Fruit fly (Drosophila melanogaster) whole organism, embryonic: ENCODE data around the gene cnc.

Experiments
- B-H2 ChIP-seq: fragments of 200-800 bp; sonication (Bioruptor generic); optimal IDR thresholded peaks from 2 replicates; lab custom pipeline; 2018; ENCODE audit warnings: missing biosample characterization, mild to moderate bottlenecking, missing genetic modification characterization
- CG10209 ChIP-seq: fragments of 200-800 bp; sonication (Bioruptor generic); optimal IDR thresholded peaks from 3 replicates; lab custom pipeline; 2017; ENCODE audit warnings: missing biosample characterization, mild to moderate bottlenecking, missing genetic modification characterization, missing genetic modification reagents
- CG10959 ChIP-seq: fragments of 200-800 bp; sonication (Bioruptor generic); IDR thresholded peaks from 2 replicates; pipeline ENCODE4 v1.3.6; 2022; ENCODE audit warnings: missing biosample characterization, missing genetic modification characterization
- CG15269 ChIP-seq: fragments of 200-800 bp; sonication (Bioruptor generic); optimal IDR thresholded peaks from 2 replicates; lab custom pipeline; 2018; ENCODE audit warnings: missing biosample characterization, mild to moderate bottlenecking, missing genetic modification characterization, moderate library complexity
- CG1647 ChIP-seq: fragments of 200-800 bp; sonication (Bioruptor generic); optimal IDR thresholded peaks from 3 replicates; lab custom pipeline; 2016; ENCODE audit warnings: missing biosample characterization, missing genetic modification characterization
- CG17359 ChIP-seq: fragments of 200-800 bp; sonication (Bioruptor generic); optimal IDR thresholded peaks from 3 replicates; lab custom pipeline; 2018; ENCODE audit warnings: missing biosample characterization, mild to moderate bottlenecking, missing genetic modification characterization, moderate library complexity
- CG17802 ChIP-seq: fragments of 200-800 bp; sonication (Bioruptor generic); optimal IDR thresholded peaks from 2 replicates; lab custom pipeline; 2018; ENCODE audit warnings: missing biosample characterization, mild to moderate bottlenecking, missing genetic modification characterization, moderate library complexity
- CG2202 ChIP-seq: fragments of 200-800 bp; sonication (Bioruptor generic); optimal IDR thresholded peaks from 2 replicates; lab custom pipeline; 2018; ENCODE audit warnings: missing biosample characterization, mild to moderate bottlenecking, missing genetic modification characterization
- CG3163 ChIP-seq: fragments of 200-800 bp; sonication (Bioruptor generic); optimal IDR thresholded peaks from 3 replicates; lab custom pipeline; 2016; ENCODE audit warnings: missing biosample characterization, missing genetic modification characterization
- CG33557 ChIP-seq: fragments of 200-800 bp; sonication (Bioruptor generic); optimal IDR thresholded peaks from 2 replicates; lab custom pipeline; 2019; ENCODE audit warnings: missing biosample characterization, mild to moderate bottlenecking, missing genetic modification characterization, moderate library complexity
- CG4730 ChIP-seq: fragments of 200-800 bp; sonication (Bioruptor generic); IDR thresholded peaks from 2 replicates; pipeline ENCODE4 v1.3.6; 2022; ENCODE audit warnings: missing biosample characterization, missing genetic modification characterization
- CG6254 ChIP-seq: fragments of 200-800 bp; sonication (Bioruptor generic); optimal IDR thresholded peaks from 3 replicates; lab custom pipeline; 2017; ENCODE audit warnings: mild to moderate bottlenecking, missing biosample characterization, missing genetic modification reagents, missing genetic modification characterization
- CG7372 ChIP-seq: fragments of 200-800 bp; sonication (Bioruptor generic); IDR thresholded peaks from 2 replicates; pipeline ENCODE4 v1.3.6; 2022; ENCODE audit warnings: missing biosample characterization, missing genetic modification characterization
- CG8281 ChIP-seq: fragments of 200-800 bp; sonication (Bioruptor generic); optimal IDR thresholded peaks from 2 replicates; lab custom pipeline; 2018; ENCODE audit warnings: missing biosample characterization, mild to moderate bottlenecking, missing genetic modification characterization, moderate library complexity
- CG8765 ChIP-seq: fragments of 200-800 bp; sonication (Bioruptor generic); IDR thresholded peaks from 2 replicates; pipeline ENCODE4 v1.3.6; 2022; ENCODE audit warnings: missing biosample characterization, missing genetic modification characterization
- CG9876 ChIP-seq: fragments of 200-800 bp; sonication (Bioruptor generic); optimal IDR thresholded peaks from 2 replicates; lab custom pipeline; 2016; ENCODE audit warnings: missing biosample characterization, missing genetic modification characterization
- CrebB ChIP-seq: fragments of 200-800 bp; sonication (Bioruptor generic); optimal IDR thresholded peaks from 3 replicates; lab custom pipeline; 2018; ENCODE audit warnings: missing biosample characterization, mild to moderate bottlenecking, missing genetic modification characterization
- D19A ChIP-seq: fragments of 200-800 bp; optimal IDR thresholded peaks from 3 replicates; lab custom pipeline; 2019; ENCODE audit warnings: missing biosample characterization, mild to moderate bottlenecking, missing genetic modification characterization, moderate library complexity
- HLH54F ChIP-seq: fragments of 200-800 bp; sonication (Bioruptor generic); optimal IDR thresholded peaks from 3 replicates; lab custom pipeline; 2016; ENCODE audit warnings: missing biosample characterization, missing genetic modification characterization
- Jarid2 ChIP-seq: fragments of 200-800 bp; sonication (Bioruptor generic); optimal IDR thresholded peaks from 3 replicates; lab custom pipeline; 2017; ENCODE audit warnings: mild to moderate bottlenecking, missing biosample characterization, missing genetic modification reagents, missing genetic modification characterization
- Kr ChIP-seq: fragments of 200-800 bp; sonication (Bioruptor generic); optimal IDR thresholded peaks from 2 replicates; lab custom pipeline; 2017; ENCODE audit warnings: missing biosample characterization, mild to moderate bottlenecking, missing genetic modification characterization
- Lhr ChIP-seq: fragments of 200-800 bp; sonication (Bioruptor generic); optimal IDR thresholded peaks from 3 replicates; lab custom pipeline; 2017; ENCODE audit warnings: mild to moderate bottlenecking, missing biosample characterization, missing genetic modification reagents, missing genetic modification characterization
- Mes4 ChIP-seq: fragments of 200-800 bp; sonication (Bioruptor generic); optimal IDR thresholded peaks from 2 replicates; lab custom pipeline; 2016; ENCODE audit warnings: missing biosample characterization, missing genetic modification characterization
- NFAT ChIP-seq: fragments of 200-800 bp; sonication (Bioruptor generic); IDR thresholded peaks from 2 replicates; pipeline ENCODE4 v1.3.6; 2022; ENCODE audit warnings: missing biosample characterization, missing genetic modification characterization
- Optix ChIP-seq: fragments of 200-800 bp; sonication (Bioruptor generic); IDR thresholded peaks from 3 replicates; pipeline ENCODE4 v1.3.6; 2022; ENCODE audit warnings: missing biosample characterization, missing genetic modification characterization
- Pdp1 ChIP-seq, 2 experiments: fragments of 200-800 bp; sonication (Bioruptor generic); optimal IDR thresholded peaks; 3 replicates each; lab custom pipeline; 2016; ENCODE audit warnings: missing biosample characterization in 2 of 2, missing genetic modification characterization in 2 of 2, mild to moderate bottlenecking in 1 of 2, moderate library complexity in 1 of 2
- Sox100B ChIP-seq: fragments of 200-800 bp; sonication (Bioruptor generic); optimal IDR thresholded peaks from 3 replicates; lab custom pipeline; 2018; ENCODE audit warnings: missing biosample characterization, mild to moderate bottlenecking, missing genetic modification characterization
- Spps ChIP-seq: fragments of 200-800 bp; sonication (Bioruptor generic); optimal IDR thresholded peaks from 2 replicates; lab custom pipeline; 2018; ENCODE audit warnings: missing biosample characterization, mild to moderate bottlenecking, missing genetic modification characterization
- bcd ChIP-seq: fragments of 200-800 bp; sonication (Bioruptor generic); optimal IDR thresholded peaks from 2 replicates; lab custom pipeline; 2017; ENCODE audit warnings: missing biosample characterization, mild to moderate bottlenecking, missing genetic modification characterization
- bsh ChIP-seq, 2 experiments: fragments of 200-800 bp; sonication (Bioruptor generic); optimal IDR thresholded peaks; 2 replicates each; lab custom pipeline; 2017 to 2018; ENCODE audit warnings: mild to moderate bottlenecking in 2 of 2, missing biosample characterization in 2 of 2, missing genetic modification characterization in 2 of 2, moderate library complexity in 1 of 2
- da ChIP-seq: fragments of 200-800 bp; sonication (Bioruptor generic); optimal IDR thresholded peaks from 2 replicates; lab custom pipeline; 2016; ENCODE audit warnings: missing biosample characterization, missing genetic modification characterization
- dimm ChIP-seq: fragments of 200-800 bp; sonication (Bioruptor generic); IDR thresholded peaks from 2 replicates; pipeline ENCODE4 v1.3.6; 2022; ENCODE audit warnings: missing biosample characterization, missing genetic modification characterization
- dmrt11E ChIP-seq: fragments of 200-800 bp; sonication (Bioruptor generic); optimal IDR thresholded peaks from 3 replicates; lab custom pipeline; 2018; ENCODE audit warnings: missing biosample characterization, mild to moderate bottlenecking, missing genetic modification characterization, moderate library complexity
- fd96Cb ChIP-seq: fragments of 200-800 bp; sonication (Bioruptor generic); optimal IDR thresholded peaks from 2 replicates; lab custom pipeline; 2018; ENCODE audit warnings: missing biosample characterization, mild to moderate bottlenecking, missing genetic modification characterization, moderate library complexity
- ftz-f1 ChIP-seq: fragments of 200-800 bp; sonication (Bioruptor generic); optimal IDR thresholded peaks from 2 replicates; lab custom pipeline; 2016; ENCODE audit warnings: missing biosample characterization, missing genetic modification characterization
- grau ChIP-seq: fragments of 200-800 bp; optimal IDR thresholded peaks from 3 replicates; lab custom pipeline; 2019; ENCODE audit warnings: missing biosample characterization, mild to moderate bottlenecking, missing genetic modification characterization, moderate library complexity
- gsb-n ChIP-seq: fragments of 200-800 bp; sonication (Bioruptor generic); optimal IDR thresholded peaks from 3 replicates; lab custom pipeline; 2018; ENCODE audit warnings: missing biosample characterization, mild to moderate bottlenecking, missing genetic modification characterization
- kah ChIP-seq: fragments of 200-800 bp; sonication (Bioruptor generic); optimal IDR thresholded peaks from 2 replicates; lab custom pipeline; 2018; ENCODE audit warnings: missing biosample characterization, mild to moderate bottlenecking, missing genetic modification characterization
- lilli ChIP-seq: fragments of 200-800 bp; sonication (Bioruptor generic); optimal IDR thresholded peaks from 3 replicates; lab custom pipeline; 2016; ENCODE audit warnings: missing biosample characterization, missing genetic modification characterization
- maf-S ChIP-seq: fragments of 200-800 bp; sonication (Bioruptor generic); optimal IDR thresholded peaks from 2 replicates; lab custom pipeline; 2016; ENCODE audit warnings: missing biosample characterization, missing genetic modification characterization
- nmo ChIP-seq: fragments of 200-800 bp; sonication (Bioruptor generic); optimal IDR thresholded peaks from 2 replicates; lab custom pipeline; 2018; ENCODE audit warnings: missing biosample characterization, mild to moderate bottlenecking, missing genetic modification characterization, moderate library complexity
- onecut ChIP-seq: fragments of 200-800 bp; sonication (Bioruptor generic); IDR thresholded peaks from 2 replicates; pipeline ENCODE4 v1.3.6; 2022; ENCODE audit warnings: missing biosample characterization, missing genetic modification characterization
- sens-2 ChIP-seq: fragments of 200-800 bp; sonication (Bioruptor generic); IDR thresholded peaks from 2 replicates; pipeline ENCODE4 v1.3.6; 2022; ENCODE audit warnings: missing biosample characterization, missing genetic modification characterization
- shn ChIP-seq: fragments of 200-800 bp; sonication (Bioruptor generic); optimal IDR thresholded peaks from 3 replicates; lab custom pipeline; 2016; ENCODE audit warnings: missing biosample characterization, missing genetic modification characterization
- stc ChIP-seq: fragments of 200-800 bp; sonication (Bioruptor generic); IDR thresholded peaks from 2 replicates; pipeline ENCODE4 v1.3.6; 2022; ENCODE audit warnings: missing biosample characterization, missing genetic modification characterization
- sug ChIP-seq: fragments of 200-800 bp; optimal IDR thresholded peaks from 2 replicates; lab custom pipeline; 2019; ENCODE audit warnings: missing biosample characterization, mild to moderate bottlenecking, missing genetic modification characterization, moderate library complexity
- tll ChIP-seq, 2 experiments: fragments of 200-800 bp in 1 of 2; fragments of >200 bp in 1 of 2; sonication (Bioruptor generic) in 1 of 2; optimal IDR thresholded peaks; 2 replicates each; lab custom pipeline; 2017 to 2019; ENCODE audit warnings: missing biosample characterization in 2 of 2, missing genetic modification characterization in 2 of 2, mild to moderate bottlenecking in 1 of 2, moderate library complexity in 1 of 2
- tna ChIP-seq: fragments of 200-800 bp; sonication (Bioruptor generic); IDR thresholded peaks from 2 replicates; pipeline ENCODE4 v1.3.6; 2022; ENCODE audit warnings: missing biosample characterization, missing genetic modification characterization; ENCODE audit not compliant: partially characterized antibody
- trem ChIP-seq: fragments of 200-800 bp; optimal IDR thresholded peaks from 3 replicates; lab custom pipeline; 2019; ENCODE audit warnings: missing biosample characterization, mild to moderate bottlenecking, missing genetic modification characterization, moderate library complexity
- tup ChIP-seq: fragments of 200-800 bp; sonication (Bioruptor generic); optimal IDR thresholded peaks from 2 replicates; lab custom pipeline; 2016; ENCODE audit warnings: missing biosample characterization, mild to moderate bottlenecking, missing genetic modification characterization, moderate library complexity

The cnc gene

dm6 chr3R:23174739-23175138 is 51.8 kb downstream of the cnc start (continued):
- TF ChIP-seq sens-2 (GFP tag; lab: Robert Waterston, UW) (0 out of 2 replicates have a peak, but pooled peaks have one; percentile 23), CG4730 (0 out of 2 replicates have a peak, but pooled peaks have one; percentile 13), tll (GFP tag; optimal IDR thresholded peaks at IDR 0.05; lab: Kevin White, UChicago) (no peak), CG10209 (peak; percentile 44), shn (GFP tag; lab: Kevin White, UChicago) (no peak), D19A (tag; lab: Kevin White, UChicago) (peak; percentile 51), CG33557 (GFP tag; lab: Kevin White, UChicago) (no peak), gsb-n (tag; lab: Kevin White, UChicago) (peak; percentile 19), maf-S (no peak), CG9876 (GFP tag; lab: Kevin White, UChicago) (no peak), HLH54F (GFP tag; lab: Kevin White, UChicago) (no peak), CG3163 (GFP tag; lab: Kevin White, UChicago) (no peak), Jarid2 (GFP tag; lab: Kevin White, UChicago) (no peak), CG2202 (no peak), Lhr (GFP tag; lab: Kevin White, UChicago) (peak; percentile 4), dimm (no peak), Mes4 (GFP tag; lab: Kevin White, UChicago) (peak; percentile 34), ftz-f1 (GFP tag; lab: Kevin White, UChicago) (no peak), Spps (tag; lab: Kevin White, UChicago) (no peak), CrebB (tag; lab: Kevin White, UChicago) (peak; percentile 6), CG8281 (peak; percentile 8), da (no peak), stc (0 out of 2 replicates have a peak, but pooled peaks have one; percentile 35), Sox100B (GFP tag; lab: Kevin White, UChicago) (peak; percentile 33), grau (peak; percentile 55), NFAT (no peak), B-H2 (no peak), bsh (GFP tag; optimal IDR thresholded peaks at IDR 0.05; lab: Kevin White, UChicago) (peak; percentile 16 to 79), Optix (GFP tag; lab: Robert Waterston, UW) (no peak), CG17359 (tag; lab: Kevin White, UChicago) (peak; percentile 64), kah (GFP tag; lab: Kevin White, UChicago) (no peak), CG8765 (no peak), CG6254 (GFP tag; lab: Kevin White, UChicago) (peak; percentile 34), fd96Cb (tag; lab: Kevin White, UChicago) (peak; percentile 75), sug (no peak), CG10959 (GFP tag; lab: Robert Waterston, UW) (no peak), onecut (GFP tag; lab: Robert Waterston, UW) (peak; percentile 59), nmo (GFP tag; lab: Kevin White, UChicago) (peak; percentile 74), tna (GFP tag; lab: Robert Waterston, UW) (no peak), tup (GFP tag; lab: Kevin White, UChicago) (no peak), Pdp1 (GFP tag; optimal IDR thresholded peaks at IDR 0.05; lab: Kevin White, UChicago) (peak in 1 of 2 experiments; percentile 22), CG15269 (tag; lab: Kevin White, UChicago) (peak; percentile 42), CG1647 (GFP tag; lab: Kevin White, UChicago) (no peak), dmrt11E (tag; lab: Kevin White, UChicago) (no peak), lilli (GFP tag; lab: Kevin White, UChicago) (peak; percentile 14), CG17802 (tag; lab: Kevin White, UChicago) (no peak), CG7372 (no peak), trem (tag; lab: Kevin White, UChicago) (peak; percentile 21), Kr (GFP tag; lab: Kevin White, UChicago) (no peak), bcd (GFP tag; lab: Kevin White, UChicago) (no peak)
